Worm (Caenorhabditis elegans): ENCODE measurements around the gene srbc-79.

ce11 chrV:20518927-20519326 lies 26.6 kb upstream of the srbc-79 start, which contains the start of gene Y38H6C.25:
- TF ChIP-seq flt-1 (GFP tag; IDR thresholded peaks at IDR 0.05): no peak
- TF ChIP-seq ceh-13 (GFP tag; optimal IDR thresholded peaks at IDR 0.05): no peak
- no peak for TF ChIP-seq ama-1 (optimal IDR thresholded peaks at IDR 0.05)
- TF ChIP-seq ets-7 (tag; optimal IDR thresholded peaks at IDR 0.05): no peak
- TF ChIP-seq tbx-11 (GFP tag; IDR thresholded peaks at IDR 0.05): no peak
- TF ChIP-seq hnd-1 (tag; optimal IDR thresholded peaks at IDR 0.05): no peak
- no peak for TF ChIP-seq B0310.2 (tag; optimal IDR thresholded peaks at IDR 0.05)
- TF ChIP-seq tbx-37 (GFP tag; conservative IDR thresholded peaks at IDR 0.05): no peak
- no peak for TF ChIP-seq ceh-36 (tag; optimal IDR thresholded peaks at IDR 0.05)

Measured in whole organism, early embryonic.